Fruit fly (Drosophila melanogaster): Measurements from ENCODE around the gene mri.

Gene mri

dm6 chr3L:246644-247199 lies 46.7 kb downstream of the mri start (continued):
- TF ChIP-seq CG14710 (tag; optimal IDR thresholded peaks at IDR 0.05) (peak; percentile 69), CG17186 (GFP tag; optimal IDR thresholded peaks at IDR 0.05) (peak; percentile 67), prd (optimal IDR thresholded peaks at IDR 0.05) (no peak), prd (GFP tag; IDR thresholded peaks at IDR 0.05) (peak; percentile 57; the same call in 1 of the 3 replicates), CG13296 (GFP tag; optimal IDR thresholded peaks at IDR 0.05) (no peak), CG30431 (GFP tag; optimal IDR thresholded peaks at IDR 0.05) (no peak), HLHmδ (GFP tag; optimal IDR thresholded peaks at IDR 0.05) (no peak), CG6272 (GFP tag; IDR thresholded peaks at IDR 0.05) (no peak), CG10321 (GFP tag; IDR thresholded peaks at IDR 0.05) (no peak), bbx (GFP tag; IDR thresholded peaks at IDR 0.05; ENCODE audit: partially characterized antibody) (peak; percentile 73), lola (GFP tag; optimal IDR thresholded peaks at IDR 0.05) (no peak), Ssrp (tag; optimal IDR thresholded peaks at IDR 0.05) (no peak), tx (GFP tag; optimal IDR thresholded peaks at IDR 0.05) (no peak), Mes4 (GFP tag; optimal IDR thresholded peaks at IDR 0.05) (peak; percentile 49), CG16813 (GFP tag; IDR thresholded peaks at IDR 0.05; ENCODE audit: partially characterized antibody) (peak; percentile 73), crc (GFP tag; optimal IDR thresholded peaks at IDR 0.05) (no peak), stc (GFP tag; IDR thresholded peaks at IDR 0.05) (no peak), CG3281 (GFP tag; optimal IDR thresholded peaks at IDR 0.05) (peak; percentile 31), CG31441 (GFP tag; IDR thresholded peaks at IDR 0.05) (no peak), Dp (GFP tag; optimal IDR thresholded peaks at IDR 0.05) (peak; percentile 89), CG11560 (tag; IDR thresholded peaks at IDR 0.05) (0 out of 3 replicates have a peak, but pooled peaks have one; percentile 17), cwo (GFP tag; optimal IDR thresholded peaks at IDR 0.05) (no peak), trem (tag; optimal IDR thresholded peaks at IDR 0.05) (peak; percentile 83), sna (GFP tag; IDR thresholded peaks at IDR 0.05; ENCODE audit: partially characterized antibody) (peak; percentile 51; the same call in 1 of the 2 replicates), inv (GFP tag; IDR thresholded peaks at IDR 0.05; ENCODE audit: partially characterized antibody) (peak; percentile 57), CG1233 (GFP tag; optimal IDR thresholded peaks at IDR 0.05) (no peak), MESR4 (GFP tag; optimal IDR thresholded peaks at IDR 0.05) (peak; percentile 99), pfk (GFP tag; optimal IDR thresholded peaks at IDR 0.05) (peak; percentile 48), CG7271 (tag; optimal IDR thresholded peaks at IDR 0.05) (no peak), dm (GFP tag; optimal IDR thresholded peaks at IDR 0.05) (peak; percentile 76), gcm (GFP tag; optimal IDR thresholded peaks at IDR 0.05) (no peak), CG10462 (GFP tag; optimal IDR thresholded peaks at IDR 0.05) (no peak), CG5180 (GFP tag; optimal IDR thresholded peaks at IDR 0.05) (peak; percentile 85), CG11247 (GFP tag; IDR thresholded peaks at IDR 0.05) (no peak; the same call in none of the 2 replicates), seq (GFP tag; IDR thresholded peaks at IDR 0.05) (no peak), chn (GFP tag; optimal IDR thresholded peaks at IDR 0.05) (peak; percentile 18), CG10979 (tag; optimal IDR thresholded peaks at IDR 0.05) (peak; percentile 19), sens-2 (GFP tag; IDR thresholded peaks at IDR 0.05) (0 out of 2 replicates have a peak, but pooled peaks have one; percentile 16), CG10959 (GFP tag; IDR thresholded peaks at IDR 0.05) (no peak), CG14014 (GFP tag; IDR thresholded peaks at IDR 0.05) (peak; percentile 60), fd64A (GFP tag; optimal IDR thresholded peaks at IDR 0.05) (no peak), B-H2 (GFP tag; optimal IDR thresholded peaks at IDR 0.05) (peak; percentile 70), CG6791 (GFP tag; IDR thresholded peaks at IDR 0.05; ENCODE audit: partially characterized antibody) (peak; percentile 83), CG1024 (GFP tag; IDR thresholded peaks at IDR 0.05) (no peak), cg (GFP tag; optimal IDR thresholded peaks at IDR 0.05) (peak; percentile 85), ems (GFP tag; optimal IDR thresholded peaks at IDR 0.05) (peak; percentile 27), Deaf1 (tag; optimal IDR thresholded peaks at IDR 0.05) (peak; percentile 100), CG4617 (GFP tag; optimal IDR thresholded peaks at IDR 0.05; ENCODE audit: borderline replicate concordance) (peak; percentile 94)

All from whole organism, embryonic.